Fruit fly (Drosophila melanogaster) whole organism, wandering third instar larva: ENCODE data around the gene ddbt.

Experiments used
- Abd-B ChIP-seq: fragments of >200 bp; optimal IDR thresholded peaks from 2 replicates; lab custom pipeline; 2017; ENCODE audit warnings: missing biosample characterization, missing genetic modification characterization
- CG32264 ChIP-seq: fragments of 200-800 bp; sonication (Bioruptor generic); optimal IDR thresholded peaks from 2 replicates; lab custom pipeline; 2016; ENCODE audit warnings: missing biosample characterization, missing genetic modification characterization
- CG9705 ChIP-seq: fragments of 200-800 bp; sonication (Bioruptor generic); optimal IDR thresholded peaks from 2 replicates; lab custom pipeline; 2018; ENCODE audit warnings: missing biosample characterization, mild to moderate bottlenecking, missing genetic modification characterization
- CrebA ChIP-seq: fragments of 200-800 bp; sonication (Bioruptor generic); optimal IDR thresholded peaks from 2 replicates; lab custom pipeline; 2016; ENCODE audit warnings: missing biosample characterization, mild to moderate bottlenecking, missing genetic modification characterization, borderline replicate concordance
- Dfd ChIP-seq: fragments of >200 bp; optimal IDR thresholded peaks from 2 replicates; lab custom pipeline; 2017; ENCODE audit warnings: missing biosample characterization, missing genetic modification characterization
- Dif ChIP-seq: fragments of 200-275, 200-300 bp; sonication (Bioruptor generic); optimal IDR thresholded peaks from 2 replicates; lab custom pipeline; 2018; ENCODE audit warnings: missing biosample characterization, missing genetic modification characterization; ENCODE audit not compliant: partially characterized antibody
- GATAd ChIP-seq: sonication (Bioruptor generic); optimal IDR thresholded peaks from 2 replicates; lab custom pipeline; 2016; ENCODE audit warnings: missing biosample characterization, missing genetic modification characterization
- HLH106 ChIP-seq: fragments of 200-800 bp; optimal IDR thresholded peaks from 3 replicates; lab custom pipeline; 2019; ENCODE audit warnings: missing biosample characterization, mild to moderate bottlenecking, missing genetic modification characterization, moderate library complexity
- Hnf4 ChIP-seq: fragments of 200-800 bp; sonication (Bioruptor generic); optimal IDR thresholded peaks from 2 replicates; lab custom pipeline; 2016; ENCODE audit warnings: missing biosample characterization, mild to moderate bottlenecking, missing genetic modification characterization
- Hr78 ChIP-seq: fragments of >200 bp; optimal IDR thresholded peaks from 2 replicates; lab custom pipeline; 2017; ENCODE audit warnings: missing biosample characterization, missing genetic modification characterization
- Hr83 ChIP-seq: fragments of 200-300 bp; sonication (Bioruptor generic); optimal IDR thresholded peaks from 2 replicates; lab custom pipeline; 2016; ENCODE audit warnings: missing biosample characterization, mild to moderate bottlenecking, missing genetic modification characterization, moderate library complexity; ENCODE audit not compliant: poor library complexity, severe bottlenecking
- Jra ChIP-seq: sonication (Bioruptor generic); optimal IDR thresholded peaks from 2 replicates; lab custom pipeline; 2016; ENCODE audit warnings: missing biosample characterization, missing genetic modification characterization
- Mio ChIP-seq: sonication (Bioruptor generic); optimal IDR thresholded peaks from 2 replicates; lab custom pipeline; 2016; ENCODE audit warnings: missing biosample characterization, missing genetic modification characterization
- Myc ChIP-seq: fragments of >200 bp; optimal IDR thresholded peaks from 2 replicates; lab custom pipeline; 2017
- N ChIP-seq: fragments of >200 bp; optimal IDR thresholded peaks from 2 replicates; lab custom pipeline; 2018; ENCODE audit warnings: missing biosample characterization, missing external identifiers, missing genetic modification characterization
- OdsH ChIP-seq: fragments of 200-800 bp; sonication (Bioruptor generic); optimal IDR thresholded peaks from 2 replicates; lab custom pipeline; 2016; ENCODE audit warnings: missing biosample characterization, mild to moderate bottlenecking, missing genetic modification characterization
- Rel ChIP-seq, 2 experiments: fragments of 200-800 bp; sonication (Bioruptor generic) in 1 of 2; optimal IDR thresholded peaks; 2 replicates in 1 of 2; 3 replicates in 1 of 2; lab custom pipeline; 2016 to 2019; ENCODE audit warnings: mild to moderate bottlenecking in 2 of 2, missing biosample characterization in 2 of 2, missing genetic modification characterization in 2 of 2, moderate library complexity in 1 of 2
- Sp1 ChIP-seq: fragments of 200-800 bp; sonication (Bioruptor generic); optimal IDR thresholded peaks from 3 replicates; lab custom pipeline; 2019; ENCODE audit warnings: missing biosample characterization, mild to moderate bottlenecking, missing genetic modification characterization, moderate library complexity
- Vsx2 ChIP-seq: fragments of 200-300, 225-300 bp; sonication (Bioruptor generic); optimal IDR thresholded peaks from 2 replicates; lab custom pipeline; 2018; ENCODE audit warnings: missing biosample characterization, missing genetic modification characterization; ENCODE audit not compliant: partially characterized antibody
- br ChIP-seq: fragments of 200-800 bp; sonication (Bioruptor generic); optimal IDR thresholded peaks from 2 replicates; lab custom pipeline; 2016; ENCODE audit warnings: missing biosample characterization, missing genetic modification characterization
- brk ChIP-seq: fragments of 200-800 bp; sonication (Bioruptor generic); optimal IDR thresholded peaks from 2 replicates; lab custom pipeline; 2016; ENCODE audit warnings: missing biosample characterization, mild to moderate bottlenecking, missing genetic modification characterization
- dl ChIP-seq, 2 experiments: fragments of 175-275, 200-275 bp in 1 of 2; fragments of 200-275 bp in 1 of 2; sonication (Bioruptor generic); optimal IDR thresholded peaks; lab custom pipeline; 2018; ENCODE audit warnings: mild to moderate bottlenecking in 2 of 2, missing biosample characterization in 2 of 2, missing genetic modification characterization in 2 of 2, moderate library complexity in 2 of 2; ENCODE audit not compliant: partially characterized antibody in 2 of 2, insufficient read depth in 1 of 2
- dmrt93B ChIP-seq: fragments of 200-800 bp; sonication (Bioruptor generic); optimal IDR thresholded peaks from 2 replicates; lab custom pipeline; 2018; ENCODE audit warnings: missing biosample characterization, mild to moderate bottlenecking, missing genetic modification characterization
- dsf ChIP-seq: sonication (Bioruptor generic); optimal IDR thresholded peaks from 2 replicates; lab custom pipeline; 2016; ENCODE audit warnings: missing biosample characterization, missing genetic modification characterization, borderline replicate concordance
- ey ChIP-seq: fragments of 200-800 bp; sonication (Bioruptor generic); optimal IDR thresholded peaks from 2 replicates; lab custom pipeline; 2016; ENCODE audit warnings: missing biosample characterization, missing genetic modification characterization
- foxo ChIP-seq, 2 experiments: fragments of 200-800 bp; sonication (Bioruptor generic); optimal IDR thresholded peaks; 2 replicates in 1 of 2; 3 replicates in 1 of 2; lab custom pipeline; 2016 to 2017; ENCODE audit warnings: missing biosample characterization in 2 of 2, missing genetic modification characterization in 2 of 2
- fru ChIP-seq: fragments of 200-800 bp; sonication (Bioruptor generic); optimal IDR thresholded peaks from 3 replicates; lab custom pipeline; 2016; ENCODE audit warnings: missing biosample characterization, mild to moderate bottlenecking, missing genetic modification characterization
- h ChIP-seq: fragments of 200-800 bp; sonication (Bioruptor generic); optimal IDR thresholded peaks from 3 replicates; lab custom pipeline; 2016; ENCODE audit warnings: missing biosample characterization, mild to moderate bottlenecking, missing genetic modification characterization
- jim ChIP-seq: fragments of 175-275, 200-325 bp; sonication (Bioruptor generic); optimal IDR thresholded peaks from 2 replicates; lab custom pipeline; 2016; ENCODE audit warnings: missing biosample characterization, mild to moderate bottlenecking, missing genetic modification characterization
- lola ChIP-seq: fragments of >200 bp; optimal IDR thresholded peaks from 2 replicates; lab custom pipeline; 2017; ENCODE audit warnings: missing biosample characterization, missing genetic modification characterization
- pan ChIP-seq: fragments of >200 bp; optimal IDR thresholded peaks from 2 replicates; lab custom pipeline; 2017
- psq ChIP-seq: fragments of 200-800 bp; sonication (Bioruptor generic); optimal IDR thresholded peaks from 3 replicates; lab custom pipeline; 2017; ENCODE audit warnings: missing biosample characterization, mild to moderate bottlenecking, missing genetic modification characterization, moderate library complexity
- rgr ChIP-seq: fragments of 200-800 bp; sonication (Bioruptor generic); optimal IDR thresholded peaks from 3 replicates; lab custom pipeline; 2016; ENCODE audit warnings: missing biosample characterization, mild to moderate bottlenecking, missing genetic modification characterization
- sage ChIP-seq: fragments of 200-800 bp; sonication (Bioruptor generic); optimal IDR thresholded peaks from 2 replicates; lab custom pipeline; 2016; ENCODE audit warnings: missing biosample characterization, mild to moderate bottlenecking, missing genetic modification characterization
- sv ChIP-seq: fragments of 200-800 bp; sonication (Bioruptor generic); optimal IDR thresholded peaks from 3 replicates; lab custom pipeline; 2016; ENCODE audit warnings: missing biosample characterization, missing genetic modification characterization
- tai ChIP-seq: sonication (Bioruptor generic); optimal IDR thresholded peaks from 2 replicates; lab custom pipeline; 2016; ENCODE audit warnings: missing biosample characterization, missing genetic modification characterization
- usp ChIP-seq: fragments of >200 bp; optimal IDR thresholded peaks from 2 replicates; lab custom pipeline; 2017; ENCODE audit warnings: missing biosample characterization, missing genetic modification characterization
- woc ChIP-seq: sonication (Bioruptor generic); optimal IDR thresholded peaks from 2 replicates; lab custom pipeline; 2016; ENCODE audit warnings: missing biosample characterization, mild to moderate bottlenecking, missing genetic modification characterization

Gene ddbt

DNA sequence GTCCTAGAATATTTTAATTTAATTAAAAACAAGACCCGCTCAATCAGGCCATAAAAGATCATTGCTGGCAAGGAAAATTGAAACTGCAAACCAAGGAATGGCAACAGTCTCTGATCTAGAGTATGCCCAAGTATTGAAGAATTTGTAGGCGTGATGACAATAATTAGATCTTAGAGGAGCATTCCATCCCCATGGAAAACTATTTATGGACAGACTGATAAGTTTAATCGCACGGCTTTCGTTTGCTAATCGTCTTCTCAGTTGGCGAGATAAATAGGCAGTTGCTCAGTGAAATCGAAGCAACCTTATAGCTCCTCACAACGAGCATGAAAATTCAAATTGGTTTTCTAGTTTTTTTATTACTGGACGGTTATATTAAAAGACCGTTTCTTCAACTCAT lies at the start of gene ddbt:
ddbt (plus strand) TSS at position 301 of the 400 bp plus-strand sequence.
- TF ChIP-seq sage (GFP tag; lab: Kevin White, UChicago) (no peak), Jra (GFP tag; lab: Kevin White, UChicago) (no peak), woc (no peak), psq (GFP tag; lab: Kevin White, UChicago) (no peak), Abd-B (GFP tag; lab: Kevin White, UChicago) (no peak), Mio (GFP tag; lab: Kevin White, UChicago) (no peak), Sp1 (GFP tag; lab: Kevin White, UChicago) (no peak), usp (no peak), sv (GFP tag; lab: Kevin White, UChicago) (no peak), ey (GFP tag; lab: Kevin White, UChicago) (no peak), brk (GFP tag; lab: Kevin White, UChicago) (no peak), fru (GFP tag; lab: Kevin White, UChicago) (no peak), HLH106 (tag; lab: Kevin White, UChicago) (no peak), CG9705 (GFP tag; lab: Kevin White, UChicago) (no peak)

DNA sequence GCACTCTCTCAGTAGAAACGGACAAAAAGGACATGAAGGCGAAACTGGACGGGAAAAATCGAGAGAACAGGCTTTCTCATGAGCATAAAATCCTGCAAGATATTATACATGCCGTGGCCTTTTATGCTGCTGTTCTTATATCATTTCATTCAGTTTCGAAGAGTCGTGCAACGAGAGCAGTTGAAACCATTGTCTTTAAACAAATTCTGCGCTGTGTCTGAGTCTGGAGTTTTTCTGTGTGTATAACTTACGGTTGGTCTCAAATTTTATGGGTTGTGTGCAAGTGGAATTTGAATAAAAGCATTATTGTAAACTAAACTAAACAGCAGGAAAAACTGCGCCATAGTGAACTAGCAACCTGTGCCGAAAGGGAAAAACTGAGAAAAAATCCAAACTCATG lies 49.3 kb upstream of the ddbt start:
- TF ChIP-seq dl (GFP tag; optimal IDR thresholded peaks at IDR 0.05; lab: Kevin White, UChicago; ENCODE audit: insufficient read depth in 1 of 2, partially characterized antibody in 2 of 2) (no peak), GATAd (GFP tag; lab: Kevin White, UChicago) (no peak), jim (GFP tag; lab: Kevin White, UChicago) (no peak), rgr (GFP tag; lab: Kevin White, UChicago) (no peak), Myc (no peak), Sp1 (GFP tag; lab: Kevin White, UChicago) (no peak), Hnf4 (GFP tag; lab: Kevin White, UChicago) (no peak), tai (GFP tag; lab: Kevin White, UChicago) (no peak), dmrt93B (GFP tag; lab: Kevin White, UChicago) (no peak), pan (lab: Kevin White, UChicago) (no peak), Hr78 (no peak), brk (GFP tag; lab: Kevin White, UChicago) (no peak), N (GFP tag; lab: Kevin White, UChicago) (no peak), sv (GFP tag; lab: Kevin White, UChicago) (no peak)

dm6 chr3L:270760-271500 lies 46.0 kb upstream of the ddbt start, which contains the start of gene miple2:
TSS of gene miple2 (plus strand) at chr3L:271200.
- TF ChIP-seq lola (GFP tag; lab: Kevin White, UChicago) (no peak), CG32264 (GFP tag; lab: Kevin White, UChicago) (no peak), GATAd (GFP tag; lab: Kevin White, UChicago) (no peak), sv (GFP tag; lab: Kevin White, UChicago) (peak; percentile 25), ey (GFP tag; lab: Kevin White, UChicago) (peak; percentile 61), Abd-B (GFP tag; lab: Kevin White, UChicago) (no peak), dsf (no peak), Hr83 (GFP tag; lab: Kevin White, UChicago) (no peak), rgr (GFP tag; lab: Kevin White, UChicago) (peak; percentile 56), Rel (GFP tag; optimal IDR thresholded peaks at IDR 0.05; lab: Kevin White, UChicago) (peak; percentile 53), Rel (tag; optimal IDR thresholded peaks at IDR 0.05; lab: Kevin White, UChicago) (no peak), dl (GFP tag; optimal IDR thresholded peaks at IDR 0.05; lab: Kevin White, UChicago; ENCODE audit: insufficient read depth in 1 of 2, partially characterized antibody in 2 of 2) (no peak), h (peak; percentile 70), CG9705 (GFP tag; lab: Kevin White, UChicago) (no peak), Myc (no peak), Dif (no peak), foxo (GFP tag; optimal IDR thresholded peaks at IDR 0.05; lab: Kevin White, UChicago) (peak in 1 of 2 experiments; percentile 64), br (GFP tag; lab: Kevin White, UChicago) (peak; percentile 35), HLH106 (tag; lab: Kevin White, UChicago) (peak; percentile 50), Dfd (GFP tag; lab: Kevin White, UChicago) (no peak), woc (peak; percentile 52), Hr78 (no peak), pan (lab: Kevin White, UChicago) (no peak), sage (GFP tag; lab: Kevin White, UChicago) (peak; percentile 49), N (GFP tag; lab: Kevin White, UChicago) (no peak), fru (GFP tag; lab: Kevin White, UChicago) (peak; percentile 71), Sp1 (GFP tag; lab: Kevin White, UChicago) (peak; percentile 54), CrebA (peak; percentile 58), Mio (GFP tag; lab: Kevin White, UChicago) (no peak), dmrt93B (GFP tag; lab: Kevin White, UChicago) (peak; percentile 43), psq (GFP tag; lab: Kevin White, UChicago) (peak; percentile 45), OdsH (GFP tag; lab: Kevin White, UChicago) (peak; percentile 67), jim (GFP tag; lab: Kevin White, UChicago) (no peak), Jra (GFP tag; lab: Kevin White, UChicago) (no peak), Vsx2 (GFP tag; lab: Kevin White, UChicago) (no peak), Hnf4 (GFP tag; lab: Kevin White, UChicago) (peak; percentile 22), brk (GFP tag; lab: Kevin White, UChicago) (no peak), tai (GFP tag; lab: Kevin White, UChicago) (no peak), usp (no peak)
